Fruit fly (Drosophila melanogaster) ovary, adult (tissue): Measurements from ENCODE around the gene Sfxn2.

Experiments used
- CG17801 ChIP-seq: fragments of 200-800 bp; optimal IDR thresholded peaks from 2 replicates; lab custom pipeline; 2019; ENCODE audit warnings: missing biosample characterization, mild to moderate bottlenecking, missing genetic modification characterization, moderate library complexity; ENCODE audit not compliant: partially characterized antibody

Sfxn2 gene

DNA sequence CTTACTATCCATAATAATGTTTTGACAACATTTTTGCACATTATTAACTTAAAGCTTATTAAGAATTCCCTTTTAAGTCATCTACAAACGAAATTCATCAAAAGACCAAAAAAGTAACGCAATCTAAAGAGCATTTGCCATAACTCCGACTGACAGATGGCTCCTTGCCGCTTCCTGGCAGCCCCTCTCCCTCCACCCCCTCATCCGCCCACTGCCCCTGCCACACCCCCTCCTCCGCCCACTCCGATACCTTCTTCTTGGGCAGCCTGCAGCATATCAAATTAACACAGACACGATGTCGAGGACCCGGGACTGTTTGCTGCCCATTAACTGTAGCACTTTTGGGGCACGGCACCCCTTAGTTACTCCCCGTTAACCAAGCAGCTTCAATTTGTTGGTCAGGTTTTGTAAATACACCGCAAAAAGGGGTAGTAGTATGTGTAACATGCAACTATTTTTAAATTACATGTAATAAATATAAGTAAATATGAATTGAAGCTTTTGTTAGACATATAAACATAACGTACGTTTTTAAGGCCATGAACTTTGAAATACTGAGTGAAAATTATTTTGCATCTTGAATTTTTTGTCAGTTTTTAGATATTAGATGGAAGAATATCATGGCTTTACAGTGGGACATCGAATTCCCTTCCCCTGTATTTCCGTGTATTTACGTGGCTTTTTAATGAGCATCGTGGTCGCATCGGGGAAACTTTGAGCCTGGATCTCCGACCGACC is 27.6 kb upstream of the Sfxn2 start:
- no peak for TF ChIP-seq CG17801 (GFP tag; lab: Kevin White, UChicago)

DNA sequence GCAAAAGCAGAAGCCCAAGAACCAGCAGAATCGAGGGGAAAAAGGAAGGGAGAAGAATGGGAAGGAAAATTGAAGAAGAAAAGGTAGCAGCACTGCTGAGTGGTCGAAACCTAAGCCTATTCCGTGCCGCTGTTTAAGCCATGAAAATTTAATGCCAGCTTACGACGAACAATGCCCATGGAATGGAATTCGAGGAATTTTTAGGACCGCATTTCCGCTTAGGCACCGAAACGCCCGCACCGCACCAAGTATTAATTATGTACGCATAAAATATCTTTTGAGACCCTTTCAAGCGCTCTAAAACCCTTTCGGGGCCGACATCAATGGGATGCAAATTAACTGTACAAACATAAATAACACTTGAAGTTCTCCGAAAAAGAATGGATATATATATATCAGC is 26.8 kb upstream of the Sfxn2 start:
- TF ChIP-seq CG17801 (GFP tag; lab: Kevin White, UChicago): no peak

DNA sequence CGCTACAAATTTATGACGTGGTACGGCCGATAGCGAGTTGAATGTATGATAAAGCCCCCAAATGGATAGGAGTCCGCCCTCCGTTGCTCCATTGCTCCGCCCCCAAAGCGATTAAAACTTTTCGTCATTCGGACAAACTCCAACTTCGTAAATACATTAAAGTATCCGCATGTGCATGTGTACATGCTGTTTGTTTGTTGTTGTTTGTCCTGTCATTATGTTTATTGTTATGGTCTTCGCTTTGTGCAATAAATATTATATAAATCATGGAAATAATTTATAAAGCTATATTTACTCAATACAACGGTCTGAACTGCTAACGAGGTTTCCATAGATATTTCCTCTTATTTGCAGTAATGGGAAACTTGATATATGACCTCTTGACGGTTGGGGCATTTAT is 25.9 kb upstream of the Sfxn2 start:
- TF ChIP-seq CG17801 (GFP tag; lab: Kevin White, UChicago): no peak

DNA sequence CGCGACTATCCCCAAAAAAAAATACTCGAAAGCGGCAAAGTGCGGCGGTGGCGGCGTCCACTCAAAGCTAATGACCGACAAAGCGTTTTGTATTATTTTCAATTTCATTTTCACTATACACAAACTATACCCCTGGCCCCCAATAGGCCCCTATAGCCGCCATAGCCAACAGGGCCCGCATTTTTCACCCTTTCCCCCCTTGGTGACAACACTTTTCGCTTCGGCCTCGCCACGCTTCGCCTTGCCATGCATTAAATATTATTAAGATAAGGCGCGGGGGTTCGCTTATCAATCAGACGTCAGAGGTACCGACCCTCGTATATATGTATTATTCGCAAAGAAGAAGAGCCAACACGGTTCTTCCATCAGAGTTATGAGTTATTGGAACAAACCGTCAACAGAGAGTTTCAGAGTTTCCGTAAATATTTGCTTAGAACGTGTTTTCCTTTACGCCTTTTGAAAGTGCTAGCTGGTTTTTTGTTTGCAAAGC is 22.8 kb upstream of the Sfxn2 start:
- no peak for TF ChIP-seq CG17801 (GFP tag; lab: Kevin White, UChicago)

DNA sequence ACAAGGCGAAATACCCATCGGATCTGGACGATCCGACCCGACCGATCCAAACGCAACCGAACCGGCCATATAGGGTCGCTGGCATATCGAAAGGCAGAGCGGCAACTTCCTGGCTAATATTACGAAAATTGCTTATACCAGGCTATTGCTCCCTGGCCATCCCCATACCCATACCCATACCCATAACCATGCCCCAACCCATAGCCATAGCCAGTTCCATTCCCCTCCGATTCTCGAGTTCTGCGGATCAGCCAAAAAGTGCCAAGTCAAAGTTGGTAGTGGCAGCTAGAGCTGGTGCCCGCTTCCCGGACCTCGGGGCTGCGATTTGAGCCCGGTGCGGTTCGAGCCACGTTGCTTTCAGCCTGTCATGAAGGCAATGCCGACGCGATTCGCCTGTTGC is 21.8 kb upstream of the Sfxn2 start:
- TF ChIP-seq CG17801 (GFP tag; lab: Kevin White, UChicago): no peak

DNA sequence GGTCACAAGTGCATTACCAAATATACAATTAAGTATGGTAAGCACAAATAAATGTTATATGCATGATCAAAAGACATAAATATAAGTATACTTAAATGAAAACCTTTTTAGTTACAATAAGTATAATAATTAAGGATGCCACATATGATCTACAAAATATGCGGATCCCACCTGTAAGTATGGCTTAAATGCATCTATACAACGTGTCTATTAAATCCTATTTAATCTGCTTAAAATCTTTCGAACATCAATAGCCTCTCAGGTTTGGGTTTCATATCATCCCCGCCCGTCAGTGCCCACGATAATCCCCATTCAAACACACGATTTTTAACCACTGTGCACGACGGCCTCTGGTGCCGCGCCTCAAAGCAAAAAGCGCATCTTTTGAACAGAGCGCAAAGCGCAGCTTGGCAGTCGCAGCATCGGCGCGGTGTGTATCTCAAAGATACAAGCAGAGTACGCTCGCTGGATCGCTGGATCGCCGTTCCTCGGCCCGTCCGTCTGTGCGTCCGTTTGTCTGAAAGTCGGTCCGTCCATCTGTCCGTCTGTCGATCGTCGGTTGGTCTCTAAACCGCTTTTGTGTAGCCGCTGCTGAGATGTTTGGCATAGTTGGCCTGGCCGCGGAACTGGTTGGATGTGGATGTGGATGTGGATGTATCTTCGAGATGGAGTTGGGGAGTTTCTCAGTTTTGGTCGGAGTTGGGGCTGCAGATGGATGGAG is 21.1 kb upstream of the Sfxn2 start:
- no peak for TF ChIP-seq CG17801 (GFP tag; lab: Kevin White, UChicago)

DNA sequence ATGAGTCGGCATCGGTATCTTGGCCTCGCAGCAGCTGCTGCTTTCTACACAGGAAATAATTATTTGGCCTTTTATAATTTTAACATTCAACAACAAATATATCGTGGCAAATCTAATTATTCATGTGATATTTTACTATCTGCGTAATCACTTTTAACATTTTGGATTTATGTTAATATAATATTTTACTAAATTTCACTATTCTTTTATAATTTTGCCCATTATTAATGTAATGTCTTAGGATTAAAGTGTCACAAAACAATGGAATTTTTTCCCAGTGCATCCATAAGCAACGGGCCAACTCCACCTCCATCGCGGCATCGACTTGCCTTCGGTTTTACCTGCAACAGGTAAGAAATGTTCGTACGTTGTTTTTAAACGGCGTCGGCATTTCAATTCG is 20.5 kb upstream of the Sfxn2 start:
- no peak for TF ChIP-seq CG17801 (GFP tag; lab: Kevin White, UChicago)

DNA sequence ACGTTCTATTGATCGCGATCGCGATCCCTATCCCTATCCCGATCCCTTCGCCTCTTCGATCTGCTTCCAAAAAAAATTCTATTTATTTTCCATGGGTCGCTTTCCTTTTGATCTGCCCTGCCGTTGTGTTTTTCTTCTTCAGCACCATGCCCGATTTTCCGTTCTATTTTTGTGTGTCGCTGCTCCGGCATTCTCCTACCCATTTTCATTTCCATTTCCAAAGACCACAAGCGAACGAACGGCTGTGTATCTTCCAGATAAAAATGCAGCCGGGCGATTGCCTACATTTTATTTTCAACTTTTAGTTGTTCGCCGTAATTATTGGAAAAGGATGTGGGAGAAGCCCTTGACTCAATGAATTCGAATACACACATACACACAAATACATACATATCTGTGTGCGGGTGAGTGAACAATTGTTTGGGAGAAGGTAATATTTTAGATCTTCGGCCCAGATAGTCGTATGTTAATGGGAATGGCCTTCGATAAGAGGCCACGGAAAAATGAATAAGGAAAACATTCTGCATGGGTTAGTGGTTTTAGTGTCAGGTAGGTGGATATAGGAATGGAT is 19.4 kb upstream of the Sfxn2 start:
- no peak for TF ChIP-seq CG17801 (GFP tag; lab: Kevin White, UChicago)

DNA sequence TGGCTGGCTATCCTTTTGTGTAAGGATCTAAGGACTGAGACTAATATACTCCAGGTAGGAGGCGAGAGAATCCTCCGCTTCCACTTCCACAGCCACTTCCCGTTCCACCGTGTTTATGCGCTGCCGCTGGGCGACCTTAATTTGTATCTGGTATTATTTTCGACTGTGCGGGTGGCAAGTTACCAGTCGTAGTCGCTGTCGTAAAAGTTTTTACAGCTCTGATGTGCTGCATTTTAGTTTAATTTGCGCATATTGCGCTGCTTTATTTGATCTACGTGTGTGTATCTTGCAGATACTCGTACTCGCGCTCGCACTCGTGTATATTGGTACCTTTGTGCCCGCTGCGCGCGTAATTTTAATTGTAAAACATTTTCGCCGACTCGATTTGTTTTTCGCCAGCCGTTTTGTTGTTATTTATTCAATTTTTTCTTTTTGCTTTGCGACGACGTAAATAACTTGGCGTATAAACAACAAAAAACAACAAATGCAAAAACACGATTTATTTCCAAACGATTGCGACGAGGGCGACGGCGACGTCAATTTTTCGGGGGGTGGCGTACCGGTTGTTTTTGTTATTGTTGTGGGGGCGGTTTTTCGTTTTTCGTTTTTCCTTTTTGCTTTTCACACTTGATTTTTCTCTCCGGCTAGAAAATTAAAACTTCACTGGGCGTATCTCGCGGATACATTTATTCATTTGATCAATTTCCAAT is 18.2 kb upstream of the Sfxn2 start:
- TF ChIP-seq CG17801 (GFP tag; lab: Kevin White, UChicago): peak; percentile 67

DNA sequence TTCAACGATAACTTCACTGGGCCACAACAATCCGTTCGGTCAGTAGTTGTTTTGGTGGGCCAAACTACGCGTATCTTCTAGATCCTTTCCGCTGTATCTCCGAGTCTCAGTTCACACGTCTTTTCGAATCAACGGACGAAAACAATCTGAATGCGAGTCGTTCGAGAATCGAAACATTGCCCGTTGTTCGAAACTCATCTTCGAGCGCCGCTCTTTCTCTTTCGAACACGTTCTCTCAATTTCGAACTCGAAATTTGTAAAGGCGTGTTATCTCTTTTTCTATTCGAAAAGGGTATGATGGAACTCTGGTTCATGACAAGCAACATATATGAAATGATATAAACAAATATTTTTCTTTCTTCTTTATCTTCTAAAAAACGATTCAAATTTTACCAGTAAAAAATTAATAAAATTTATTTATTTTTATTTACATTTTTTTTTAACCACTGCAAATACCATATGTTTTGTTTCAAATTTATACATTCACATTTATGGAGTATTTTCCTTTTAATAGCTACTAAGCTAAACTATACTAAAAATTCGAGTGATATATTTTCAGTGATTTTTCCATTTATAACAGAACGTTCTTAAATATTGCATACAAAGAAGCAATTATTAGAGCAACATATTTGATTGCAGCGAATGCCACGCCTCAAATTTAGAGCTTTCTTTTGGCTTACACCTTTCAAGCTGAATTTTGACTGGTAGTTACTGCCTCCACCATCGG is 17.5 kb upstream of the Sfxn2 start, which contains the start of gene nkd:
Gene nkd, minus strand, starts transcription at position 151 of the 727 bp plus-strand sequence.
- TF ChIP-seq CG17801 (GFP tag; lab: Kevin White, UChicago): peak; percentile 18

DNA sequence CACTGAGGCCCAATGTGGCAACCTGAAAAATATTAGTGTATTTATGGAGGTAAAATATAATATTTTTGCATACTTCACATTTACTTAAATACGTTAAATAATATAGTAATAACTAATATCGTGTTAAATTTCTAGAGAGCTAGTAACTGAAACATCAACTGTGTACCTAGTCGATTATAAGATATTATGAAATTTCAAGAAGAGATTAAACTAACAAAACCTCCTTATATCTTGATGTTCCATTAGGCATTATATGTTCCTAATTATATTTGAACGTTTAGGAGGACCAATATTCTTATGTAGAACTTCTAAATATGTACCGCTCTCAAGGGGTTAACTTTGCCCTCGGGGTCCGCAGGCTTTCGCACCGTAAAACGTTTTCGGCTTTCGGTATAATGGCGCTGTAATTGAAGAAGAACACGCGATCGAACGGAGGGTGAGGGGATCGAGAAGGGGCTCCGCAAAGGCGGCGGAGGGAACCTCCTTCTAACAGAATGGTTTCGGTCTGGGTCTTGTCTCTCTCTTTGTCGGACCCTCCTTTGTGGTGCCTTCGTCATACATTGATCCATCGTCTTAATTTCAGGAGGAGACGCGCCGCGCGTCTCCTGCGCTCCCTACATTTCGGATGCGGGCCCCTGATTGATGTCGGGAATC is 16.4 kb upstream of the Sfxn2 start:
- no peak for TF ChIP-seq CG17801 (GFP tag; lab: Kevin White, UChicago)

DNA sequence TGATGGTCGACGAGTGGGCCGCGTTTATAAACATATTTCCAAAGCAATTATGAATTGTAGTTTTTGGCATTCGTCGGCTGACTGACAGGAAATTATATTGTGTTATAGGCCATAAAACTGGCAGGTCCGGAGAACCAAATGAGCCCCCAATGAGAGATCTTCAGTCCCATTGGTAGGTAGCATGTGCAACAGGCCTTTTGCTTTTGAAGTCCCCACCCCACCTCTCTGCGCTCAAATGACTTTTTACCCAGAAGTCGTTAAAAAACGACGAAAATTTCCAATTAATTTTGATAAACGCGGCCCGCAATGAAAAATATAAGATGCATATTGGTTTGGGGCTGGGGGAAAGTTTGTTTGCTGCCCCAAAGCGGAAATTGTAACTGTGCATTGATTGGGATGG is 14.7 kb upstream of the Sfxn2 start:
- TF ChIP-seq CG17801 (GFP tag; lab: Kevin White, UChicago): no peak

DNA sequence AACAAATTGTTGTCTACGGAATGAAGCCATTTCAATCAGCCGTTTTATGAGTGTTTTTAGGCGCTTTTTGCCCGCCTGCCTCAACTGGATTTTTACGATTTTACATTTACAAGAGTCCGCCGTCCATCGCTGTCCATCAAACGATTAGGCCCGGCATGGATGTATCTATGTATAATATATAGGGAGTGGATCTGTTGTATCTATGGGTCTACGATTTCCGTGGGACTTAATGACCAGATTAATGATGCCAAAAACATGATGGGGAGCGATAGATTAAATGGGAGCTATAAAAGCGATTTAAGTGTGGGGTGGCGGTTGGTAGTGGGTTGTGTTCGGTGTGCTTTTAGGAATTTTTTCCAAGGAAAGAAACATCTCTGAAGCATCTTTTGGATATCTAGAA is 14.2 kb upstream of the Sfxn2 start:
- no peak for TF ChIP-seq CG17801 (GFP tag; lab: Kevin White, UChicago)
